Worm (Caenorhabditis elegans) whole organism, early embryonic: ENCODE data around the gene bath-20.
A peak's percentile ranks its signal among the peaks of the same experiment; 100 is the strongest.

Source experiments
- B0310.2 ChIP-seq: sonication (generic microtip); optimal IDR thresholded peaks from 2 replicates; lab custom pipeline; 2016; ENCODE audit warnings: mild to moderate bottlenecking, missing genetic modification characterization, missing compliant biosample characterization
- F13C5.2 ChIP-seq: sonication (generic microtip); optimal IDR thresholded peaks from 2 replicates; lab custom pipeline; 2017; ENCODE audit warnings: mild to moderate bottlenecking, missing genetic modification characterization, inconsistent platforms, missing compliant biosample characterization
- aly-1 ChIP-seq: sonication (generic microtip); optimal IDR thresholded peaks from 2 replicates; lab custom pipeline; 2016; ENCODE audit warnings: missing genetic modification characterization, missing compliant biosample characterization
- ama-1 ChIP-seq: fragments of 150-350 bp; optimal IDR thresholded peaks from 2 replicates; lab custom pipeline; 2014
- ceh-13 ChIP-seq: fragments of 200-800 bp; sonication (Bioruptor generic); optimal IDR thresholded peaks from 2 replicates; lab custom pipeline; 2018; ENCODE audit warnings: mild to moderate bottlenecking, missing genetic modification characterization, missing compliant biosample characterization
- ceh-36 ChIP-seq: sonication (generic microtip); optimal IDR thresholded peaks from 2 replicates; lab custom pipeline; 2016; ENCODE audit warnings: missing genetic modification characterization, inconsistent platforms, missing compliant biosample characterization
- ets-7 ChIP-seq: sonication (generic microtip); optimal IDR thresholded peaks from 2 replicates; lab custom pipeline; 2016; ENCODE audit warnings: missing genotype, missing genetic modification characterization, missing compliant biosample characterization
- flt-1 ChIP-seq: fragments of 200-800 bp; sonication (Bioruptor generic); IDR thresholded peaks from 2 replicates; pipeline ENCODE4 v1.3.6; 2022; ENCODE audit warnings: missing genetic modification characterization, missing compliant biosample characterization
- hmbx-1 ChIP-seq: sonication (generic microtip); optimal IDR thresholded peaks from 2 replicates; lab custom pipeline; 2016; ENCODE audit warnings: mild to moderate bottlenecking, missing genetic modification characterization, missing compliant biosample characterization
- hmg-4 ChIP-seq: fragments of 200-800 bp; sonication (Bioruptor generic); optimal IDR thresholded peaks from 2 replicates; lab custom pipeline; 2018; ENCODE audit warnings: mild to moderate bottlenecking, missing genetic modification characterization, missing compliant biosample characterization
- hnd-1 ChIP-seq: sonication (generic microtip); optimal IDR thresholded peaks from 2 replicates; lab custom pipeline; 2016; ENCODE audit warnings: missing genetic modification characterization, missing compliant biosample characterization
- pes-1 ChIP-seq: fragments of 200-800 bp; sonication (Bioruptor generic); IDR thresholded peaks from 2 replicates; pipeline ENCODE4 v1.3.6; 2022; ENCODE audit warnings: missing genetic modification reagents, missing genetic modification characterization, missing compliant biosample characterization
- scrt-1 ChIP-seq: fragments of 200-800 bp; sonication (Bioruptor generic); IDR thresholded peaks from 2 replicates; pipeline ENCODE4 v1.3.6; 2022; ENCODE audit warnings: missing genetic modification characterization, missing compliant biosample characterization
- sea-1 ChIP-seq: fragments of 200-800 bp; sonication (Bioruptor generic); conservative IDR thresholded peaks from 2 replicates; pipeline ENCODE4 v1.3.6; 2022; ENCODE audit warnings: missing genetic modification characterization, missing compliant biosample characterization
- tbx-11 ChIP-seq: fragments of 200-800 bp; sonication (Bioruptor generic); IDR thresholded peaks from 2 replicates; pipeline ENCODE4 v1.3.6; 2022; ENCODE audit warnings: missing genetic modification characterization, missing compliant biosample characterization
- tbx-37 ChIP-seq: fragments of 200-800 bp; sonication (Bioruptor generic); conservative IDR thresholded peaks from 2 replicates; pipeline ENCODE4 v1.3.6; 2022; ENCODE audit warnings: missing genetic modification reagents, missing genetic modification characterization, missing compliant biosample characterization
- tra-4 ChIP-seq: sonication (generic microtip); optimal IDR thresholded peaks from 2 replicates; lab custom pipeline; 2017; ENCODE audit warnings: missing genetic modification characterization, missing compliant biosample characterization

Gene bath-20

DNA sequence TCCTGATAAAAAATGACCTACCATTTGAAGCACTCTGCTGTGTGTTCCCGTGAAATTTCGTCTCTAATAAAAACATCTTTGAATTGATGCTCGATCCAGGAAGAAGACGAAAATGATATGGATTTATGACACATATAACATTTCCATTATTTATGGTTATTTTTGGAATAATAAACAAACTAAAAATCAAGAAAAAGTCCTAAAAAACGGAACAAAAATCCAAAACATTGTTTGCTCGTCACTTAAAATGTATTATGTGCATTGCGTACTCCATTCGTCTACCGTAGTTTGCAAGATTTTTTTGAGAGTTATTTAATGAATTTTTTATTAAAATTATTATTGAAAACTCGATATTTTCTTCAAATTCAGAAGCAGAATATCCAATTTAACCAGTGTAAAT is at the start of gene bath-20:
TSS of gene bath-20 (minus strand) at position 101 of the 400 bp plus-strand sequence.
- no peak for TF ChIP-seq hmg-4
- no peak for TF ChIP-seq hmbx-1
- TF ChIP-seq sea-1 (GFP tag; lab: Robert Waterston, UW) = no peak
- TF ChIP-seq flt-1 (GFP tag; lab: Robert Waterston, UW) = no peak
- TF ChIP-seq F13C5.2 (tag; lab: Kevin White, UChicago) = no peak
- TF ChIP-seq tbx-37 (GFP tag; lab: Robert Waterston, UW) = no peak
- no peak for TF ChIP-seq pes-1
- no peak for TF ChIP-seq scrt-1 (GFP tag; lab: Robert Waterston, UW)
- TF ChIP-seq ceh-13 (GFP tag; lab: Kevin White, UChicago) = no peak
- TF ChIP-seq B0310.2 = no peak

DNA sequence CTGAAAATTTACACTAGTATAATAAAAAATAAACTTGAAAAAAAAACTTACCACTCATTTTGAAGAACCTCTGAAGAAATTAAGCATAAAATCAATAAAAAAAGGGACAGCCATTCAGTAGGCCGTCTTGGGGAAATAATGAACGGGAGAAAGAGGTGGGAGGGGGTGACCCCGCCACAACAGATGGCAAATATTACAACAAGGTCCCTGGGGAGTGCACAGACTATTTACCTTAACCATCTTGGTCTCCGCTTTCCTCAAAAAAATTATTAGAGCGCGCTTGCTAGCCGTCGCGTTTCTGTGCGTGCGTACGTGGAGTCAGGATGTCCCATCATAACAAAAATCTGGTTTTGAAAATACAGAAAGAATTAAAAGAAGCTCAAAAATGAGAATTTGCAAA is 49.6 kb upstream of the bath-20 start, which contains the start of gene T16A1.10:
TSS of gene T16A1.10 (minus strand) at position 123 of the 400 bp plus-strand sequence.
- peak; percentile 16 for TF ChIP-seq hmg-4
- TF ChIP-seq ceh-36 (tag; lab: Kevin White, UChicago) = peak; percentile 1
- TF ChIP-seq ceh-13 (GFP tag; lab: Kevin White, UChicago) = no peak
- no peak for TF ChIP-seq ets-7 (tag; lab: Kevin White, UChicago)

DNA sequence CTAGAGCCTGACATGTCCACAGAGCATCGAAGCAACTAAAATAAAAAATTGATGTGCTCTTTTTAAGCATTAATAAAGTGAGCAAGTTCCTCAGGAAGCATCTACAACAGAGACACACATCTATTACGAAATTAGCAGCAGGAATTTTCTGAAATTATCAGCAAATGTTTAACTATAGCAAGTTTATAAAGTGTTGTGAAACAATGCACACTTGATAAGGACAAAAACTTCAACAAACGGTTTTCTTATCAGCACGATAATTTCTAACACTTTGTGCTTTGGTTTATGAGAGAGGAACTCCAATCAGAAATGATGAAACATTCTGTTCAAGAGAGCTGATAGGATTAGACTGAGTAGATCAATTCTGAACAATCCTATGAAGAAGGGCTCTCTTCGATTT is 48.3 kb upstream of the bath-20 start, which contains the start of gene trpl-5:
TSS of gene trpl-5 (minus strand) at position 32 of the 400 bp plus-strand sequence.
- TF ChIP-seq pes-1 (no peak), ama-1 (no peak), aly-1 (no peak), hmbx-1 (no peak), B0310.2 (no peak), tra-4 (tag; lab: Kevin White, UChicago) (no peak), tbx-37 (GFP tag; lab: Robert Waterston, UW) (no peak), flt-1 (GFP tag; lab: Robert Waterston, UW) (no peak), hmg-4 (no peak), scrt-1 (GFP tag; lab: Robert Waterston, UW) (no peak), ceh-13 (GFP tag; lab: Kevin White, UChicago) (no peak), hnd-1 (tag; lab: Kevin White, UChicago) (no peak), ceh-36 (tag; lab: Kevin White, UChicago) (no peak), F13C5.2 (tag; lab: Kevin White, UChicago) (no peak), ets-7 (tag; lab: Kevin White, UChicago) (no peak), tbx-11 (GFP tag; lab: Robert Waterston, UW) (no peak), sea-1 (GFP tag; lab: Robert Waterston, UW) (no peak)

DNA sequence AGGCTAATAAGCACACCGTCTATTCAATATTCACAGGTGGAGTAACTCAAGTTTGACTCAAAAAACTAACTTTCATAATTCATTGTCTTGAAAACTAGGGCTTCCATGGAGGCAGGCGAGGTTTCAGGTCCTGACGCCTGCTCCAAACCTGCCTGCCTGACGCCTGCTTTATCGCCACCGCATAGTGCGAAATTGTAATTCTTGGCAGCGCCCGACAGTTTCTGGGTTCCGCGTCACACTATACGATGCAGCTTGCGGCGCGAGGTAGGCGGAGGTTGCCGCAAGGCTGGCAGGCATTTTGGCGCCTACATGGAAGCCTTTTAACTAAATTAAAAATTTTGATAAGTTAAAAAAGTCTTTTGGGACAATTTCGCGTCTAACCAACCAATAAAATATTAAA is 44.9 kb upstream of the bath-20 start:
- TF ChIP-seq ama-1 = no peak
- no peak for TF ChIP-seq tra-4 (tag; lab: Kevin White, UChicago)
- TF ChIP-seq hmbx-1 = no peak
- no peak for TF ChIP-seq flt-1 (GFP tag; lab: Robert Waterston, UW)
- TF ChIP-seq scrt-1 (GFP tag; lab: Robert Waterston, UW) = no peak
- no peak for TF ChIP-seq aly-1
- TF ChIP-seq ceh-36 (tag; lab: Kevin White, UChicago) = no peak
- no peak for TF ChIP-seq ceh-13 (GFP tag; lab: Kevin White, UChicago)
- no peak for TF ChIP-seq sea-1 (GFP tag; lab: Robert Waterston, UW)
- TF ChIP-seq tbx-11 (GFP tag; lab: Robert Waterston, UW) = no peak
- no peak for TF ChIP-seq hnd-1 (tag; lab: Kevin White, UChicago)
- no peak for TF ChIP-seq B0310.2
- TF ChIP-seq tbx-37 (GFP tag; lab: Robert Waterston, UW) = no peak
- TF ChIP-seq F13C5.2 (tag; lab: Kevin White, UChicago) = no peak

DNA sequence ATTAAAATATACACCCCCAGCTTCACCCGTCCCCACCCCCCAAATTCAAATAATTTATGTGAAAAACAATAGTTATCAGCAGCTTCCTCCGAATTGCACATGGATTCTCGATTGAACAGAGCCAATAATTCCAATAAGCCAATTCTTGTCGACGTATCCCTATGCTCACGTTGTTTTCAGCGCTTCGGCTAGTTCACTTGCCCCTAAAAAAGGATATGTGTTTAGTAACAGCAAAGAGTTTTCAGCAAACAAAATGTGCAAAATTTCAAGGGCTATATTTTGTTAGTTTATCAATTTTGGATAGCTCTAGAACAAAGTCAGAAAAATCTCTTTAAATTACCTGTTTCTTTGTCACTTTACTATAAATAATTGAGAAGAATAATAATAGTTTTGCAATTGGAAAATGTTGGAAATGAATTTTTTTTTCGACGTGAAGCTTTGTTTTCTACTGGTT is 41.4 kb upstream of the bath-20 start, which contains the start of the genes T16A1.5 and fbxc-49:
TSS of gene T16A1.5 (minus strand) at position 101 of the 454 bp plus-strand sequence.
TSS of gene fbxc-49 (plus strand) at position 404 of the 454 bp plus-strand sequence.
- TF ChIP-seq tbx-11 (GFP tag; lab: Robert Waterston, UW) (no peak), scrt-1 (GFP tag; lab: Robert Waterston, UW) (no peak), ets-7 (tag; lab: Kevin White, UChicago) (no peak), sea-1 (GFP tag; lab: Robert Waterston, UW) (no peak), F13C5.2 (tag; lab: Kevin White, UChicago) (no peak), tra-4 (tag; lab: Kevin White, UChicago) (no peak), ceh-13 (GFP tag; lab: Kevin White, UChicago) (no peak), ama-1 (no peak)

DNA sequence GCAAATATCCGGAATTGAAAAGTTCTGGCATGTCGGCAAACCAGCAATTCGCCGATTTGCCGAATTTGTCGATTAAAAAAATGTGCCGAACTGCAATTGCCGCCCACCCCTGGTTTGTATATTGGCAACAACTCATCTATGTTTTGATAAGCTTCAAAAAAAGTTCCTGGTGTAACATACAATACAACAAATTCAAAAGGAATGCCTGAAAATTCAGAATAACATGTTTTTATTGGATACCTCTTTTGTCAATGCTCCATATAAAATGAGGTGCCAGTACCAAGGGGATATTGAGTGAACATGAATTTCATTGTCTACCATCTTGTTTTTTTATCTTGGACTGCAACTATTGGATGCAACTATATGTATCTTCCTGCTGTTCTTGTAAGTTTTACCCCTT is 38.9 kb upstream of the bath-20 start, which contains the start of gene T16A1.4:
TSS of gene T16A1.4 (plus strand) at position 301 of the 400 bp plus-strand sequence.
- TF ChIP-seq sea-1 (GFP tag; lab: Robert Waterston, UW) = no peak
- no peak for TF ChIP-seq ceh-13 (GFP tag; lab: Kevin White, UChicago)
- no peak for TF ChIP-seq hmg-4
- no peak for TF ChIP-seq tra-4 (tag; lab: Kevin White, UChicago)

DNA sequence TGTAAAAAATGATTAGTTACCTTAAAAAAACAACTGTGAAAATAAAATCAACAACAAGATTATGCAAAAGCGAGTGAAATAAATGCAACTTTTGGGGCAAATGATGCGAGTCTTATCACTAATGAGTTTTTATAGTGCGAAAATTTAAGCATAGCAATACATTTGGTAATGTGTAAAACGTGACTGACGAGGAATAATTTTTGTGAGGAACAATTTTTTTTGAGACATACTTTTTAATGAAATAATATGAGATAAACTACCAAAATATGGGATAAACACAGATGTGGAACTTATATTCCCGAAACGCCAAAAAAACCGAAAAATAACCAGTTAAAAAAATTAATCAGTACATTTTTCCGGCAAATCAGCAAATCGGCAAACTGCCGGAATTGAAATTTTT is 38.1 kb upstream of the bath-20 start, which contains the start of gene F07E5.9:
TSS of gene F07E5.9 (minus strand) at position 101 of the 400 bp plus-strand sequence.
- TF ChIP-seq tra-4 (tag; lab: Kevin White, UChicago) (no peak), hmbx-1 (no peak), ceh-36 (tag; lab: Kevin White, UChicago) (no peak), ets-7 (tag; lab: Kevin White, UChicago) (no peak), pes-1 (no peak), scrt-1 (GFP tag; lab: Robert Waterston, UW) (no peak), sea-1 (GFP tag; lab: Robert Waterston, UW) (no peak), tbx-11 (GFP tag; lab: Robert Waterston, UW) (no peak), hmg-4 (no peak), flt-1 (GFP tag; lab: Robert Waterston, UW) (no peak), F13C5.2 (tag; lab: Kevin White, UChicago) (no peak), hnd-1 (tag; lab: Kevin White, UChicago) (no peak), aly-1 (no peak), B0310.2 (no peak), ama-1 (no peak), tbx-37 (GFP tag; lab: Robert Waterston, UW) (no peak), ceh-13 (GFP tag; lab: Kevin White, UChicago) (no peak)
